Fruit fly (Drosophila melanogaster) whole organism, embryonic: ENCODE data around the gene HDAC1.
A peak's percentile ranks its signal among the peaks of the same experiment; 100 is the strongest.

ENCODE experiments used
- Ada2b ChIP-seq: fragments of 200-800 bp; sonication (Bioruptor generic); IDR thresholded peaks from 2 replicates; pipeline ENCODE4 v1.3.6; 2022; ENCODE audit warnings: missing biosample characterization, missing genetic modification characterization
- Atf6 ChIP-seq: fragments of 200-800 bp; sonication (Bioruptor generic); IDR thresholded peaks from 2 replicates; pipeline ENCODE4 v1.3.6; 2022; ENCODE audit warnings: missing biosample characterization, missing genetic modification characterization
- Bteb2 ChIP-seq: fragments of 200-800 bp; sonication (Bioruptor generic); optimal IDR thresholded peaks from 2 replicates; lab custom pipeline; 2016; ENCODE audit warnings: missing biosample characterization, missing genetic modification characterization
- CG13775 ChIP-seq: fragments of 200-800 bp; sonication (Bioruptor generic); optimal IDR thresholded peaks from 3 replicates; lab custom pipeline; 2017; ENCODE audit warnings: missing biosample characterization, mild to moderate bottlenecking, missing genetic modification characterization
- CG14710 ChIP-seq: fragments of 200-800 bp; sonication (Bioruptor generic); optimal IDR thresholded peaks from 3 replicates; lab custom pipeline; 2019; ENCODE audit warnings: missing biosample characterization, mild to moderate bottlenecking, missing genetic modification characterization, moderate library complexity
- CG15073 ChIP-seq: fragments of 200-800 bp; sonication (Bioruptor generic); optimal IDR thresholded peaks from 2 replicates; lab custom pipeline; 2016; ENCODE audit warnings: missing biosample characterization, missing genetic modification characterization
- CG1832 ChIP-seq: fragments of 200-800 bp; sonication (Bioruptor generic); optimal IDR thresholded peaks from 2 replicates; lab custom pipeline; 2017; ENCODE audit warnings: missing biosample characterization, mild to moderate bottlenecking, missing genetic modification characterization, inconsistent platforms
- CG32767 ChIP-seq: fragments of 200-800 bp; sonication (Bioruptor generic); IDR thresholded peaks from 2 replicates; pipeline ENCODE4 v1.3.6; 2022; ENCODE audit warnings: missing biosample characterization, missing genetic modification characterization
- CG33557 ChIP-seq: fragments of 200-800 bp; sonication (Bioruptor generic); optimal IDR thresholded peaks from 2 replicates; lab custom pipeline; 2019; ENCODE audit warnings: missing biosample characterization, mild to moderate bottlenecking, missing genetic modification characterization, moderate library complexity
- CG3995 ChIP-seq: fragments of 200-800 bp; sonication (Bioruptor generic); optimal IDR thresholded peaks from 3 replicates; lab custom pipeline; 2016; ENCODE audit warnings: missing biosample characterization, missing genetic modification characterization
- CG42726 ChIP-seq: fragments of 200-800 bp; sonication (Bioruptor generic); IDR thresholded peaks from 2 replicates; pipeline ENCODE4 v1.3.6; 2022; ENCODE audit warnings: missing biosample characterization, missing genetic modification characterization; ENCODE audit not compliant: partially characterized antibody
- CG4282 ChIP-seq: fragments of 200-800 bp; sonication (Bioruptor generic); optimal IDR thresholded peaks from 2 replicates; lab custom pipeline; 2016; ENCODE audit warnings: missing biosample characterization, missing genetic modification characterization
- CG4360 ChIP-seq: fragments of 200-800 bp; sonication (Bioruptor generic); IDR thresholded peaks from 2 replicates; pipeline ENCODE4 v1.3.6; 2022; ENCODE audit warnings: missing biosample characterization, missing genetic modification characterization
- CG4424 ChIP-seq: fragments of 200-800 bp; sonication (Bioruptor generic); optimal IDR thresholded peaks from 3 replicates; lab custom pipeline; 2016; ENCODE audit warnings: missing biosample characterization, missing genetic modification characterization
- CG4820 ChIP-seq: fragments of 200-800 bp; sonication (Bioruptor generic); optimal IDR thresholded peaks from 3 replicates; lab custom pipeline; 2016; ENCODE audit warnings: missing biosample characterization, missing genetic modification characterization
- CG6683 ChIP-seq: fragments of 200-800 bp; sonication (Bioruptor generic); optimal IDR thresholded peaks from 2 replicates; lab custom pipeline; 2017; ENCODE audit warnings: missing biosample characterization, mild to moderate bottlenecking, missing genetic modification characterization, missing genetic modification reagents
- CG6765 ChIP-seq: fragments of 200-800 bp; sonication (Bioruptor generic); optimal IDR thresholded peaks from 3 replicates; lab custom pipeline; 2017; ENCODE audit warnings: missing biosample characterization, mild to moderate bottlenecking, missing genetic modification characterization
- CG6791 ChIP-seq: fragments of 200-800 bp; sonication (Bioruptor generic); IDR thresholded peaks from 3 replicates; pipeline ENCODE4 v1.3.6; 2022; ENCODE audit warnings: missing biosample characterization, missing genetic modification characterization; ENCODE audit not compliant: partially characterized antibody
- CG7839 ChIP-seq: fragments of 200-800 bp; sonication (Bioruptor generic); optimal IDR thresholded peaks from 3 replicates; lab custom pipeline; 2018; ENCODE audit warnings: missing biosample characterization, mild to moderate bottlenecking, missing genetic modification characterization, moderate library complexity
- CG9609 ChIP-seq: fragments of 200-800 bp; sonication (Bioruptor generic); optimal IDR thresholded peaks from 3 replicates; lab custom pipeline; 2016; ENCODE audit warnings: missing biosample characterization, missing genetic modification characterization
- CG9797 ChIP-seq: fragments of 200-800 bp; sonication (Bioruptor generic); optimal IDR thresholded peaks from 3 replicates; lab custom pipeline; 2018; ENCODE audit warnings: missing biosample characterization, mild to moderate bottlenecking, missing genetic modification characterization
- D ChIP-seq, 2 experiments: fragments of 200-800 bp in 1 of 2; fragments of >200 bp in 1 of 2; sonication (Bioruptor generic) in 1 of 2; optimal IDR thresholded peaks; 2 replicates in 1 of 2; 3 replicates in 1 of 2; lab custom pipeline; 2017; ENCODE audit warnings: mild to moderate bottlenecking in 1 of 2, missing biosample characterization in 1 of 2, missing genetic modification characterization in 1 of 2, missing genetic modification reagents in 1 of 2
- Dfd ChIP-seq, 2 experiments: fragments of >200 bp; optimal IDR thresholded peaks; 2 replicates each; lab custom pipeline; 2017; ENCODE audit warnings: missing biosample characterization in 2 of 2, missing genetic modification characterization in 2 of 2
- Dp ChIP-seq: fragments of 200-800 bp; sonication (Bioruptor generic); optimal IDR thresholded peaks from 2 replicates; lab custom pipeline; 2018; ENCODE audit warnings: missing biosample characterization, mild to moderate bottlenecking, missing genetic modification characterization, moderate library complexity
- Hsf ChIP-seq: fragments of 200-800 bp; sonication (Bioruptor generic); optimal IDR thresholded peaks from 3 replicates; lab custom pipeline; 2016; ENCODE audit warnings: missing biosample characterization, missing genetic modification characterization
- MESR4 ChIP-seq: fragments of 200-800 bp; sonication (Bioruptor generic); optimal IDR thresholded peaks from 2 replicates; lab custom pipeline; 2018; ENCODE audit warnings: missing biosample characterization, mild to moderate bottlenecking, missing genetic modification characterization, moderate library complexity
- ac ChIP-seq: fragments of 200-800 bp; sonication (Bioruptor generic); optimal IDR thresholded peaks from 3 replicates; lab custom pipeline; 2017; ENCODE audit warnings: missing biosample characterization, mild to moderate bottlenecking, missing genetic modification characterization
- caup ChIP-seq: fragments of 200-800 bp; sonication (Bioruptor generic); optimal IDR thresholded peaks from 3 replicates; lab custom pipeline; 2017; ENCODE audit warnings: missing biosample characterization, mild to moderate bottlenecking, missing genetic modification characterization, moderate library complexity; ENCODE audit not compliant: severe bottlenecking
- croc ChIP-seq: fragments of 200-800 bp; sonication (Bioruptor generic); conservative IDR thresholded peaks from 3 replicates; pipeline ENCODE4 v1.3.6; 2022; ENCODE audit warnings: missing biosample characterization, missing genetic modification characterization
- gcm ChIP-seq: fragments of 200-800 bp; sonication (Bioruptor generic); optimal IDR thresholded peaks from 2 replicates; lab custom pipeline; 2019; ENCODE audit warnings: missing biosample characterization, mild to moderate bottlenecking, missing genetic modification characterization, moderate library complexity
- gfzf ChIP-seq: fragments of 200-800 bp; sonication (Bioruptor generic); optimal IDR thresholded peaks from 2 replicates; lab custom pipeline; 2016; ENCODE audit warnings: missing biosample characterization, mild to moderate bottlenecking, missing genetic modification characterization, moderate library complexity
- hkb ChIP-seq, 2 experiments: fragments of 200-800 bp in 1 of 2; fragments of >200 bp in 1 of 2; sonication (Bioruptor generic) in 1 of 2; IDR thresholded peaks in 1 of 2; optimal IDR thresholded peaks in 1 of 2; 2 replicates each; pipeline versions ENCODE4 v1.3.6 to Lab custom; 2017 to 2022; ENCODE audit warnings: missing biosample characterization in 1 of 2, missing genetic modification characterization in 1 of 2
- insv ChIP-seq, 2 experiments: fragments of 200-800 bp; sonication (Bioruptor generic); optimal IDR thresholded peaks; 3 replicates each; lab custom pipeline; 2016 to 2018; ENCODE audit warnings: missing biosample characterization in 2 of 2, missing genetic modification characterization in 2 of 2
- nerfin-1 ChIP-seq: fragments of 200-800 bp; sonication (Bioruptor generic); optimal IDR thresholded peaks from 3 replicates; lab custom pipeline; 2019; ENCODE audit warnings: missing biosample characterization, mild to moderate bottlenecking, missing genetic modification characterization, moderate library complexity
- pita ChIP-seq: fragments of 200-800 bp; sonication (Bioruptor generic); optimal IDR thresholded peaks from 2 replicates; lab custom pipeline; 2017; ENCODE audit warnings: missing biosample characterization, mild to moderate bottlenecking, missing genetic modification characterization
- pros ChIP-seq: fragments of 200-800 bp; sonication (Bioruptor generic); optimal IDR thresholded peaks from 3 replicates; lab custom pipeline; 2019; ENCODE audit warnings: missing biosample characterization, mild to moderate bottlenecking, missing genetic modification characterization, moderate library complexity
- pum ChIP-seq: fragments of 200-800 bp; sonication (Bioruptor generic); optimal IDR thresholded peaks from 2 replicates; lab custom pipeline; 2016; ENCODE audit warnings: missing biosample characterization, missing genetic modification characterization
- shn ChIP-seq: fragments of 200-800 bp; sonication (Bioruptor generic); optimal IDR thresholded peaks from 3 replicates; lab custom pipeline; 2016; ENCODE audit warnings: missing biosample characterization, missing genetic modification characterization
- sisA ChIP-seq: fragments of 200-800 bp; sonication (Bioruptor generic); IDR thresholded peaks from 2 replicates; pipeline ENCODE4 v1.3.6; 2022; ENCODE audit warnings: missing biosample characterization, missing genetic modification characterization
- trem ChIP-seq: fragments of 200-800 bp; optimal IDR thresholded peaks from 3 replicates; lab custom pipeline; 2019; ENCODE audit warnings: missing biosample characterization, mild to moderate bottlenecking, missing genetic modification characterization, moderate library complexity
- twi ChIP-seq: fragments of 200-800 bp; optimal IDR thresholded peaks from 2 replicates; lab custom pipeline; 2019; ENCODE audit warnings: missing biosample characterization, mild to moderate bottlenecking, missing genetic modification characterization, moderate library complexity
- zen ChIP-seq: fragments of 200-800 bp; sonication (Bioruptor generic); optimal IDR thresholded peaks from 3 replicates; lab custom pipeline; 2018; ENCODE audit warnings: missing biosample characterization, mild to moderate bottlenecking, missing genetic modification characterization, moderate library complexity

HDAC1 gene

dm6 chr3L:4626434-4626833, at the start of gene HDAC1:
TSS of gene HDAC1 (plus strand) at chr3L:4626734.
- TF ChIP-seq CG3995 (GFP tag; lab: Kevin White, UChicago) (peak; percentile 5), caup (GFP tag; lab: Kevin White, UChicago) (no peak), CG32767 (GFP tag; lab: Robert Waterston, UW) (no peak), Bteb2 (GFP tag; lab: Kevin White, UChicago) (no peak), shn (GFP tag; lab: Kevin White, UChicago) (no peak), CG6683 (GFP tag; lab: Kevin White, UChicago) (no peak), CG9797 (GFP tag; lab: Kevin White, UChicago) (peak; percentile 37), gfzf (GFP tag; lab: Kevin White, UChicago) (peak; percentile 57), Dp (GFP tag; lab: Kevin White, UChicago) (peak; percentile 12), pita (GFP tag; lab: Kevin White, UChicago) (peak; percentile 23), trem (peak; percentile 8), CG4820 (GFP tag; lab: Kevin White, UChicago) (no peak)

dm6 chr3L:4590051-4590450, 36.5 kb upstream of the HDAC1 start:
- TF ChIP-seq CG6791 (GFP tag; lab: Robert Waterston, UW) (no peak), Atf6 (GFP tag; lab: Robert Waterston, UW) (no peak), CG33557 (GFP tag; lab: Kevin White, UChicago) (no peak), Dfd (GFP tag; optimal IDR thresholded peaks at IDR 0.05; lab: Kevin White, UChicago) (peak in 1 of 2 experiments; percentile 36)

dm6 chr3L:4599747-4600146, 26.8 kb upstream of the HDAC1 start:
- TF ChIP-seq gcm (GFP tag; lab: Kevin White, UChicago) (no peak), nerfin-1 (tag; lab: Kevin White, UChicago) (no peak), ac (peak; percentile 5), twi (tag; lab: Kevin White, UChicago) (peak; percentile 67), sisA (no peak), CG13775 (GFP tag; lab: Kevin White, UChicago) (peak; percentile 22), hkb (optimal IDR thresholded peaks at IDR 0.05; lab: Kevin White, UChicago) (no peak), hkb (GFP tag; IDR thresholded peaks at IDR 0.05; lab: Robert Waterston, UW) (no peak), pum (GFP tag; lab: Kevin White, UChicago) (no peak), CG1832 (no peak), pros (GFP tag; lab: Kevin White, UChicago) (peak; percentile 39), Dfd (GFP tag; optimal IDR thresholded peaks at IDR 0.05; lab: Kevin White, UChicago) (no peak), Ada2b (GFP tag; lab: Robert Waterston, UW) (no peak), CG6765 (GFP tag; lab: Kevin White, UChicago) (no peak), CG4424 (GFP tag; lab: Kevin White, UChicago) (no peak), insv (GFP tag; optimal IDR thresholded peaks at IDR 0.05; lab: Kevin White, UChicago) (no peak), MESR4 (GFP tag; lab: Kevin White, UChicago) (no peak), croc (GFP tag; lab: Robert Waterston, UW) (no peak), zen (tag; lab: Kevin White, UChicago) (peak; percentile 13), CG7839 (no peak), CG15073 (GFP tag; lab: Kevin White, UChicago) (no peak), CG9609 (GFP tag; lab: Kevin White, UChicago) (no peak), Hsf (GFP tag; lab: Kevin White, UChicago) (no peak), CG42726 (GFP tag; lab: Robert Waterston, UW) (no peak), CG4360 (no peak), D (optimal IDR thresholded peaks at IDR 0.05; lab: Kevin White, UChicago) (peak; percentile 97), D (GFP tag; optimal IDR thresholded peaks at IDR 0.05; lab: Kevin White, UChicago) (no peak), CG4282 (GFP tag; lab: Kevin White, UChicago) (no peak), CG14710 (no peak)
- TF ChIP-seq, all 482 proteins: peak for 6
